Worm (Caenorhabditis elegans) whole organism, late embryonic: ENCODE measurements around the gene nhr-142.

Experiments
- F13H6.1 ChIP-seq: sonication (generic microtip); optimal IDR thresholded peaks from 2 replicates; lab custom pipeline; 2016; ENCODE audit warnings: missing genetic modification characterization, missing compliant biosample characterization
- Y22D7AL.16 ChIP-seq: sonication (generic microtip); optimal IDR thresholded peaks from 2 replicates; lab custom pipeline; 2016; ENCODE audit warnings: missing genetic modification characterization, missing compliant biosample characterization
- ceh-18 ChIP-seq: sonication (generic microtip); optimal IDR thresholded peaks from 2 replicates; lab custom pipeline; 2016; ENCODE audit warnings: missing genetic modification characterization, missing compliant biosample characterization
- hlh-30 ChIP-seq: sonication (generic microtip); optimal IDR thresholded peaks from 2 replicates; lab custom pipeline; 2017; ENCODE audit warnings: antibody characterized with exemption, missing genetic modification characterization, missing compliant biosample characterization; ENCODE audit not compliant: insufficient read depth
- sox-4 ChIP-seq: sonication (generic microtip); optimal IDR thresholded peaks from 2 replicates; lab custom pipeline; 2017; ENCODE audit warnings: mild to moderate bottlenecking, missing genetic modification characterization, inconsistent platforms, missing compliant biosample characterization
- syd-9 ChIP-seq: sonication (generic microtip); optimal IDR thresholded peaks from 2 replicates; lab custom pipeline; 2016; ENCODE audit warnings: mild to moderate bottlenecking, missing genetic modification characterization, moderate library complexity, missing compliant biosample characterization

DNA sequence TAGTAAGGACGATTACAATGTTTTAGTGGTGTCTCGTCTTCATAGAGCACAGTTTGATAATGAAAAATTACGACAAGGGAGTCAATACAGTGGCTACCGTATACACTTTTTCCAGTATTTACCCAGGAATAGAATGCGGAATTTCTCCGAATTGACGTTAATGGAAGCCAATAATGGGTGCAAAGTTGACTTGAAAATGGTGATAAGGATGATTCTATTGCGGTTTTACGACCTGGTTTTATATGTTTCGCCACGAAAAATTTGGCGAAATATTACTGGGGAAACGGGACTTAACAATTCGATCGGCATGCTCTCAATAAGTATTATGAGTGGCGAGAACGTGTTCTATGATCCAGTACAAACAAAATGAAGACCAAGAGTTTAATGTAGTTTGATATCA lies 29.6 kb upstream of the nhr-142 start:
- TF ChIP-seq F13H6.1 (tag; lab: Kevin White, UChicago) = no peak
- no peak for TF ChIP-seq Y22D7AL.16
- no peak for TF ChIP-seq sox-4 (tag; lab: Kevin White, UChicago)
- no peak for TF ChIP-seq ceh-18 (tag; lab: Kevin White, UChicago)
- TF ChIP-seq hlh-30 (tag; lab: Kevin White, UChicago) = no peak
- no peak for TF ChIP-seq syd-9 (tag; lab: Kevin White, UChicago)
